Worm (Caenorhabditis elegans): ENCODE results near the gene ifc-1.

Gene ifc-1

ce11 chrV:2883097-2883496, 1.9 kb downstream of the ifc-1 start:
- TF ChIP-seq tra-1 (GFP tag; IDR thresholded peaks at IDR 0.05), result no peak
- TF ChIP-seq nhr-6 (tag; optimal IDR thresholded peaks at IDR 0.05), result no peak
- no peak for TF ChIP-seq nhr-42 (GFP tag; IDR thresholded peaks at IDR 0.05)
- no peak for TF ChIP-seq jun-1 (tag; optimal IDR thresholded peaks at IDR 0.05)
- no peak for TF ChIP-seq unc-62 (GFP tag; optimal IDR thresholded peaks at IDR 0.05 in 1 of 2)
- TF ChIP-seq unc-62 (tag; optimal IDR thresholded peaks at IDR 0.05), result no peak
- TF ChIP-seq egl-43 (GFP tag; IDR thresholded peaks at IDR 0.05), result no peak
- no peak for TF ChIP-seq tag-97 (GFP tag; IDR thresholded peaks at IDR 0.05)
- no peak for TF ChIP-seq madf-5 (GFP tag; IDR thresholded peaks at IDR 0.05)
- no peak for TF ChIP-seq hif-1 (tag; optimal IDR thresholded peaks at IDR 0.05)
- TF ChIP-seq Y105C5A.15 (GFP tag; IDR thresholded peaks at IDR 0.05), result no peak

DNA sequence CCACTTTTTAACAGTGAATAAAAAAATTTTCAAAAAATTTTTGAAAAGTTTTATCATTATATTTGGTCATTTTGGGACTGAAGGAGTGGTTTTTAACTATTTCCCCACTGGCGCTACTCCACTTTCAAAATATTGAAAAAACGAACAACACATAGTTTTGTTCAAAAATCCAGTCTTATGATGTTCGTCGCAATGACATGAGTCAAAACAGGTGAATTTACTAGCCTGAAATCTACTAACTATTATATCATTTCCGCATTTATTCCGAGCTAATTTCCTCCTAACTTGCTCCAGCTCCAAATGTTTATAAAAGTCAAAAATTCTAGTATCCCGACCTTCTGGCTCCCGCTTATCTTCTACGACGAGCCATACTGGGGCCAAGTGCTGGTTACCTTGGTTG, 3.2 kb downstream of the ifc-1 start, which contains the start of gene sre-24:
sre-24 (plus strand) TSS at position 301 of the 400 bp plus-strand sequence.
- TF ChIP-seq dmd-9 (GFP tag; IDR thresholded peaks at IDR 0.05), result no peak
- no peak for TF ChIP-seq pqm-1 (tag; optimal IDR thresholded peaks at IDR 0.05)
- TF ChIP-seq T20F7.1 (GFP tag; optimal IDR thresholded peaks at IDR 0.05), result no peak
- no peak for TF ChIP-seq mdl-1 (tag; optimal IDR thresholded peaks at IDR 0.05)
- TF ChIP-seq daf-8 (GFP tag; IDR thresholded peaks at IDR 0.05), result no peak
- no peak for TF ChIP-seq nhr-6 (tag; optimal IDR thresholded peaks at IDR 0.05)
- TF ChIP-seq skn-1 (tag; optimal IDR thresholded peaks at IDR 0.05), result no peak
- TF ChIP-seq tra-1 (GFP tag; IDR thresholded peaks at IDR 0.05), result no peak
- TF ChIP-seq dpl-1 (GFP tag; optimal IDR thresholded peaks at IDR 0.05), result no peak
- TF ChIP-seq daf-16 (GFP tag; optimal IDR thresholded peaks at IDR 0.05), result no peak
- TF ChIP-seq daf-16 (tag; optimal IDR thresholded peaks at IDR 0.05), result no peak
- no peak for TF ChIP-seq unc-130 (GFP tag; optimal IDR thresholded peaks at IDR 0.05)
- no peak for TF ChIP-seq F10B5.3 (tag; optimal IDR thresholded peaks at IDR 0.05)
- no peak for TF ChIP-seq ces-1 (GFP tag; optimal IDR thresholded peaks at IDR 0.05)
- TF ChIP-seq lin-29 (GFP tag; IDR thresholded peaks at IDR 0.05), result no peak
- no peak for TF ChIP-seq attf-4 (tag; optimal IDR thresholded peaks at IDR 0.05)
- TF ChIP-seq nhr-10 (tag; optimal IDR thresholded peaks at IDR 0.05), result no peak
- TF ChIP-seq mxl-3 (GFP tag; optimal IDR thresholded peaks at IDR 0.05), result no peak

DNA sequence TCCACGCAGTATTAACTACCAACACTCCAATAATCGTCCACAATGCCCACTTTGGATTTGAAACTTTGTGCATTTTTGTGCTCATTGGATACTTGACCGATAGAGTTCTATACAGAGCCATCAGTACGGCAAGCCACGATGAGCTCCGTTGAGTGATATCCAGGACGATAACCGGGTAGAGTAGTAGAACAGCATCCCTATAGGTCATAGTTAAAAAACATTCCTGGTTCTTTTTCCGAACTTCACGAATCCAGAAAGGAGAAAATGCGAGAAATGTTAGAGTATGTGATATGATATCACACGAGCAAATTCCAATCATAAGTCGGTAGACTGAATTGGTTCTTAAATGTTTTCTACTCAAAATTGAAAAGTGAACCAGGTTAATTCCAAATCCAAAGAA, 7.1 kb downstream of the ifc-1 start:
- TF ChIP-seq nhr-6 (tag; optimal IDR thresholded peaks at IDR 0.05) (no peak), aha-1 (tag) (peak; percentile 93), spr-1 (tag; optimal IDR thresholded peaks at IDR 0.05) (no peak), fos-1 (tag; optimal IDR thresholded peaks at IDR 0.05) (no peak), mes-2 (tag; optimal IDR thresholded peaks at IDR 0.05; ENCODE audit: poor library complexity, severe bottlenecking) (no peak), nhr-237 (tag; optimal IDR thresholded peaks at IDR 0.05) (no peak)

ce11 chrV:2888681-2889080, 7.5 kb downstream of the ifc-1 start, which contains the start of gene srw-4:
Gene srw-4, minus strand, starts transcription at chrV:2888781.
- TF ChIP-seq Y105C5A.15 (GFP tag; IDR thresholded peaks at IDR 0.05) (no peak), jun-1 (tag; optimal IDR thresholded peaks at IDR 0.05) (no peak), Y48G9A.11 (GFP tag; IDR thresholded peaks at IDR 0.05) (no peak), zag-1 (tag; optimal IDR thresholded peaks at IDR 0.05) (no peak), spr-1 (tag; optimal IDR thresholded peaks at IDR 0.05) (no peak), D1046.2 (GFP tag; IDR thresholded peaks at IDR 0.05) (no peak), ZK337.2 (GFP tag; IDR thresholded peaks at IDR 0.05) (no peak), lin-39 (tag; optimal IDR thresholded peaks at IDR 0.05) (no peak), dmd-6 (GFP tag; IDR thresholded peaks at IDR 0.05) (no peak), duxl-1 (tag; optimal IDR thresholded peaks at IDR 0.05; ENCODE audit: poor library complexity) (no peak), F10B5.3 (tag; optimal IDR thresholded peaks at IDR 0.05) (no peak), F26F4.8 (GFP tag; conservative IDR thresholded peaks at IDR 0.05) (no peak)

Data from whole organism, L4 larva.